Fruit fly (Drosophila melanogaster) S2 (cell line): ENCODE data around the gene Cog4.

ENCODE experiments used
- CG8478 ChIP-seq: fragments of >200 bp; optimal IDR thresholded peaks from 2 replicates; lab custom pipeline; 2018
- CTCF ChIP-seq, 2 experiments: fragments of >200 bp; optimal IDR thresholded peaks; 2 replicates each; lab custom pipeline; 2018

DNA sequence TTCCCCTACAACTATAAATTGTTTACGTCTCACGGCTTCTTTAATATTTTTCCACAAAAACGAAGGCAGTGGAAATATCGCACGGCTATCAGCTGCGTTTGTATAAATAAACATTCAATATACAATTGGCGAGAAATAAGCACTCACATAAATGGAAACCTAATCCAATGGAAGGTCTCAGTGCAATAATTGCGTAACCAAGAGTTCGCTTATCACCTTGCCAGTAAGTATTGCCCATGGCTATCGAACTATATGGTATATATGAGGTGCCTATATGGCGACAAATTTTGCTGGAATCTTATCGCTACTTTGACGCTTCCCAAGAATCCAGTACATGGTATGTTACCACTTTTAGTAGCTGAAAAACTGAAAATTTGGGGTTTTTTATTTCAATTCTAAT lies 13.8 kb upstream of the Cog4 start:
- no peak for TF ChIP-seq CG8478 (lab: Kevin White, UChicago)
- no peak for TF ChIP-seq CTCF (optimal IDR thresholded peaks at IDR 0.05; lab: Kevin White, UChicago)
